Worm (Caenorhabditis elegans): Measurements from ENCODE around the gene scl-9.

Gene scl-9

ce11 chrIV:13080185-13080584, 33.2 kb downstream of the scl-9 start:
- TF ChIP-seq pha-2 (tag; optimal IDR thresholded peaks at IDR 0.05) (no peak), hlh-8 (tag; optimal IDR thresholded peaks at IDR 0.05) (no peak), madf-2 (tag; optimal IDR thresholded peaks at IDR 0.05) (no peak), pros-1 (tag; optimal IDR thresholded peaks at IDR 0.05) (no peak), ceh-31 (tag; optimal IDR thresholded peaks at IDR 0.05) (no peak), ceh-22 (tag; optimal IDR thresholded peaks at IDR 0.05) (no peak), ceh-45 (GFP tag; IDR thresholded peaks at IDR 0.05) (no peak), C38D4.7 (GFP tag; optimal IDR thresholded peaks at IDR 0.05) (no peak), ttx-3 (tag; optimal IDR thresholded peaks at IDR 0.05) (no peak), hlh-6 (tag; optimal IDR thresholded peaks at IDR 0.05) (no peak), dmd-4 (tag; optimal IDR thresholded peaks at IDR 0.05; ENCODE audit: borderline replicate concordance) (no peak)

ce11 chrIV:13080861-13081260, 33.9 kb downstream of the scl-9 start:
- TF ChIP-seq hlh-15 (tag; optimal IDR thresholded peaks at IDR 0.05) (no peak), tbx-7 (tag; optimal IDR thresholded peaks at IDR 0.05) (no peak)

ce11 chrIV:13082106-13082505, 35.2 kb downstream of the scl-9 start:
- TF ChIP-seq ama-1 (optimal IDR thresholded peaks at IDR 0.05) (no peak), elt-4 (tag; optimal IDR thresholded peaks at IDR 0.05) (no peak), ceh-9 (tag; optimal IDR thresholded peaks at IDR 0.05) (no peak), ceh-14 (tag; optimal IDR thresholded peaks at IDR 0.05) (no peak), fax-1 (tag; optimal IDR thresholded peaks at IDR 0.05) (no peak), ceh-30 (tag; optimal IDR thresholded peaks at IDR 0.05) (no peak), nhr-11 (tag; optimal IDR thresholded peaks at IDR 0.05) (no peak), ttx-3 (tag; optimal IDR thresholded peaks at IDR 0.05) (no peak)

- TF ChIP-seq nhr-232 (tag; optimal IDR thresholded peaks at IDR 0.05) (no peak), elt-2 (tag; optimal IDR thresholded peaks at IDR 0.05) (no peak), fkh-10 (GFP tag; optimal IDR thresholded peaks at IDR 0.05) (no peak), ceh-22 (tag; optimal IDR thresholded peaks at IDR 0.05) (no peak)
Observed at ce11 chrIV:13082836-13083763, 36.2 kb downstream of the scl-9 start.

- TF ChIP-seq sox-2 (GFP tag; IDR thresholded peaks at IDR 0.05) = no peak
- TF ChIP-seq fax-1 (tag; optimal IDR thresholded peaks at IDR 0.05) = no peak
- no peak for TF ChIP-seq sox-4 (tag; optimal IDR thresholded peaks at IDR 0.05)
- no peak for TF ChIP-seq nhr-232 (tag; optimal IDR thresholded peaks at IDR 0.05)
- TF ChIP-seq C08G9.2 (tag; optimal IDR thresholded peaks at IDR 0.05) = no peak
- TF ChIP-seq pha-2 (tag; optimal IDR thresholded peaks at IDR 0.05) = no peak
- no peak for TF ChIP-seq ceh-14 (tag; optimal IDR thresholded peaks at IDR 0.05)
- no peak for TF ChIP-seq hlh-6 (tag; optimal IDR thresholded peaks at IDR 0.05)
- TF ChIP-seq ceh-48 (tag; optimal IDR thresholded peaks at IDR 0.05) = no peak
- no peak for TF ChIP-seq eyg-1 (tag; optimal IDR thresholded peaks at IDR 0.05)
- TF ChIP-seq ceh-30 (tag; optimal IDR thresholded peaks at IDR 0.05) = no peak
- TF ChIP-seq npax-4 (tag; optimal IDR thresholded peaks at IDR 0.05) = no peak
- TF ChIP-seq fkh-10 (GFP tag; optimal IDR thresholded peaks at IDR 0.05) = no peak
- TF ChIP-seq che-1 (tag; optimal IDR thresholded peaks at IDR 0.05) = no peak
- no peak for TF ChIP-seq ttx-3 (tag; optimal IDR thresholded peaks at IDR 0.05)
- TF ChIP-seq lim-6 (tag; optimal IDR thresholded peaks at IDR 0.05) = no peak
- no peak for TF ChIP-seq lin-11 (tag; optimal IDR thresholded peaks at IDR 0.05)
Observed at ce11 chrIV:13085675-13086074, 38.7 kb downstream of the scl-9 start.

- TF ChIP-seq pqm-1 (tag; optimal IDR thresholded peaks at IDR 0.05) (no peak), ceh-48 (tag; optimal IDR thresholded peaks at IDR 0.05) (no peak), K09A11.1 (tag; optimal IDR thresholded peaks at IDR 0.05; ENCODE audit: insufficient read depth) (no peak), ceh-2 (tag; optimal IDR thresholded peaks at IDR 0.05) (no peak), dmd-4 (tag; optimal IDR thresholded peaks at IDR 0.05; ENCODE audit: borderline replicate concordance) (no peak), pag-3 (tag; optimal IDR thresholded peaks at IDR 0.05; ENCODE audit: borderline replicate concordance) (no peak), hlh-8 (tag; optimal IDR thresholded peaks at IDR 0.05) (no peak), fax-1 (tag; optimal IDR thresholded peaks at IDR 0.05) (no peak), eyg-1 (tag; optimal IDR thresholded peaks at IDR 0.05) (no peak), dve-1 (tag; optimal IDR thresholded peaks at IDR 0.05) (no peak), ceh-18 (tag; optimal IDR thresholded peaks at IDR 0.05) (no peak), ahr-1 (tag; optimal IDR thresholded peaks at IDR 0.05) (no peak), unc-42 (tag; optimal IDR thresholded peaks at IDR 0.05) (no peak), unc-86 (tag; optimal IDR thresholded peaks at IDR 0.05) (no peak), ama-1 (optimal IDR thresholded peaks at IDR 0.05) (no peak), nhr-232 (tag; optimal IDR thresholded peaks at IDR 0.05) (no peak)
Observed at ce11 chrIV:13086705-13087104, 39.8 kb downstream of the scl-9 start, which contains the start of gene spin-2. Gene spin-2 (plus strand): TSS chrIV:13087005.
